Worm (Caenorhabditis elegans) whole organism, L4 larva: ENCODE measurements around the gene pals-20.

Source experiments
- F10B5.3 ChIP-seq: sonication (generic microtip); optimal IDR thresholded peaks from 2 replicates; lab custom pipeline; 2016; ENCODE audit warnings: mild to moderate bottlenecking, missing genetic modification characterization, missing compliant biosample characterization
- F44E2.7 ChIP-seq: fragments of 200-800 bp; sonication (Bioruptor generic); IDR thresholded peaks from 2 replicates; pipeline ENCODE4 v2.1.2; 2022; ENCODE audit warnings: missing genetic modification characterization, missing compliant biosample characterization
- F49E8.2 ChIP-seq: sonication (generic microtip); optimal IDR thresholded peaks from 2 replicates; lab custom pipeline; 2016; ENCODE audit warnings: missing compliant biosample characterization, mild to moderate bottlenecking, missing genetic modification characterization, borderline replicate concordance
- R02D3.7 ChIP-seq: fragments of 150-350 bp; sonication (generic microtip); optimal IDR thresholded peaks from 3 replicates; lab custom pipeline; 2014; ENCODE audit warnings: missing biosample characterization, missing genetic modification characterization
- T20F7.1 ChIP-seq: fragments of 200-800 bp; sonication (Bioruptor generic); optimal IDR thresholded peaks from 2 replicates; lab custom pipeline; 2018; ENCODE audit warnings: mild to moderate bottlenecking, missing genetic modification characterization, missing compliant biosample characterization
- T26A8.4 ChIP-seq: fragments of 200-800 bp; sonication (Bioruptor generic); IDR thresholded peaks from 2 replicates; pipeline ENCODE4 v1.3.6; 2022; ENCODE audit warnings: missing genetic modification characterization, missing compliant biosample characterization
- Y105C5A.15 ChIP-seq: fragments of 200-800 bp; sonication (Bioruptor generic); IDR thresholded peaks from 2 replicates; pipeline ENCODE4 v1.3.6; 2022; ENCODE audit warnings: missing genetic modification characterization, missing compliant biosample characterization
- Y48G9A.11 ChIP-seq: fragments of 200-800 bp; sonication (Bioruptor generic); IDR thresholded peaks from 2 replicates; pipeline ENCODE4 v1.3.6; 2022; ENCODE audit warnings: missing genetic modification reagents, missing genetic modification characterization, missing compliant biosample characterization
- ZK337.2 ChIP-seq: fragments of 200-800 bp; sonication (Bioruptor generic); IDR thresholded peaks from 2 replicates; pipeline ENCODE4 v1.3.6; 2022; ENCODE audit warnings: missing genetic modification reagents, missing genetic modification characterization, missing compliant biosample characterization
- ZK546.5 ChIP-seq, 2 experiments: sonication (generic microtip); optimal IDR thresholded peaks; 2 replicates each; lab custom pipeline; 2017; ENCODE audit warnings: missing biosample characterization in 2 of 2, missing genetic modification characterization in 2 of 2
- arid-1 ChIP-seq: fragments of 200-800 bp; sonication (Bioruptor generic); conservative IDR thresholded peaks from 2 replicates; pipeline ENCODE4 v1.3.6; 2022; ENCODE audit warnings: missing genetic modification reagents, missing genetic modification characterization, missing compliant biosample characterization
- attf-4 ChIP-seq: sonication (generic microtip); optimal IDR thresholded peaks from 3 replicates; lab custom pipeline; 2017; ENCODE audit warnings: missing biosample characterization, missing genetic modification characterization
- ceh-32 ChIP-seq: sonication (generic microtip); optimal IDR thresholded peaks from 2 replicates; lab custom pipeline; 2016; ENCODE audit warnings: mild to moderate bottlenecking, missing genetic modification characterization, missing compliant biosample characterization; ENCODE audit not compliant: poor library complexity
- ceh-62 ChIP-seq: sonication (generic microtip); optimal IDR thresholded peaks from 2 replicates; lab custom pipeline; 2017; ENCODE audit warnings: missing biosample characterization, missing genetic modification characterization
- ces-1 ChIP-seq: fragments of 150-350 bp; sonication (generic microtip); optimal IDR thresholded peaks from 4 replicates; lab custom pipeline; 2014; ENCODE audit warnings: missing biosample characterization, missing genetic modification reagents, missing genetic modification characterization
- daf-12 ChIP-seq: fragments of 150-350 bp; optimal IDR thresholded peaks from 2 replicates; lab custom pipeline; 2014; ENCODE audit warnings: missing biosample characterization, missing genetic modification reagents, missing genetic modification characterization
- daf-16 ChIP-seq, 3 experiments: sonication (generic microtip); optimal IDR thresholded peaks; 2 replicates each; lab custom pipeline; 2016 to 2017; ENCODE audit warnings: missing genetic modification characterization in 3 of 3, missing genetic modification reagents in 3 of 3, mild to moderate bottlenecking in 2 of 3, missing compliant biosample characterization in 2 of 3, missing biosample characterization in 1 of 3, moderate library complexity in 1 of 3
- dmd-6 ChIP-seq: fragments of 200-800 bp; sonication (Bioruptor generic); IDR thresholded peaks from 2 replicates; pipeline ENCODE4 v1.3.6; 2022; ENCODE audit warnings: missing genetic modification reagents, missing genetic modification characterization, missing compliant biosample characterization
- dmd-8 ChIP-seq: fragments of 200-800 bp; sonication (Bioruptor generic); IDR thresholded peaks from 2 replicates; pipeline ENCODE4 v1.3.6; 2022; ENCODE audit warnings: missing genetic modification characterization, missing compliant biosample characterization
- dmd-9 ChIP-seq: fragments of 200-800 bp; sonication (Bioruptor generic); IDR thresholded peaks from 2 replicates; pipeline ENCODE4 v1.3.6; 2022; ENCODE audit warnings: missing genetic modification reagents, missing genetic modification characterization, missing compliant biosample characterization
- egl-27 ChIP-seq: sonication (generic microtip); optimal IDR thresholded peaks from 3 replicates; lab custom pipeline; 2017; ENCODE audit warnings: missing biosample characterization, missing genetic modification reagents, missing genetic modification characterization
- fos-1 ChIP-seq: fragments of 150-350 bp; optimal IDR thresholded peaks from 2 replicates; lab custom pipeline; 2014; ENCODE audit warnings: missing biosample characterization, missing genetic modification characterization
- lin-13 ChIP-seq: fragments of 150-350 bp; optimal IDR thresholded peaks from 2 replicates; lab custom pipeline; 2014; ENCODE audit warnings: missing biosample characterization, missing genetic modification reagents, missing genetic modification characterization
- lin-15B ChIP-seq: fragments of 150-350 bp; sonication (generic microtip); optimal IDR thresholded peaks from 3 replicates; lab custom pipeline; 2014; ENCODE audit warnings: missing biosample characterization, missing genetic modification characterization
- madf-5 ChIP-seq, 2 experiments: fragments of 200-800 bp; sonication (Bioruptor generic); IDR thresholded peaks; 2 replicates each; pipeline ENCODE4 v1.3.6; 2022; ENCODE audit warnings: missing compliant biosample characterization in 2 of 2, missing genetic modification characterization in 2 of 2
- madf-9 ChIP-seq: fragments of 200-800 bp; sonication (Bioruptor generic); conservative IDR thresholded peaks from 2 replicates; pipeline ENCODE4 v1.3.6; 2022; ENCODE audit warnings: missing genetic modification reagents, missing genetic modification characterization, missing compliant biosample characterization
- mdl-1 ChIP-seq, 2 experiments: fragments of 150-350 bp in 1 of 2; sonication (generic microtip) in 1 of 2; optimal IDR thresholded peaks; 2 replicates each; lab custom pipeline; 2014 to 2017; ENCODE audit warnings: missing biosample characterization in 2 of 2, missing genetic modification characterization in 2 of 2
- mep-1 ChIP-seq: fragments of 150-350 bp; sonication (generic microtip); optimal IDR thresholded peaks from 3 replicates; lab custom pipeline; 2014; ENCODE audit warnings: missing biosample characterization, missing genetic modification characterization
- mxl-2 ChIP-seq: fragments of 200-800 bp; sonication (Bioruptor generic); conservative IDR thresholded peaks from 2 replicates; pipeline ENCODE4 v1.3.6; 2022; ENCODE audit warnings: missing genetic modification reagents, missing genetic modification characterization, missing compliant biosample characterization
- nhr-10 ChIP-seq: fragments of 150-350 bp; optimal IDR thresholded peaks from 2 replicates; lab custom pipeline; 2014; ENCODE audit warnings: missing biosample characterization, missing genetic modification characterization
- nhr-28 ChIP-seq: fragments of 150-350 bp; optimal IDR thresholded peaks from 2 replicates; lab custom pipeline; 2014; ENCODE audit warnings: missing biosample characterization, missing genetic modification characterization
- nhr-41 ChIP-seq: fragments of 200-800 bp; sonication (Bioruptor generic); IDR thresholded peaks from 2 replicates; pipeline ENCODE4 v1.3.6; 2022; ENCODE audit warnings: missing genetic modification reagents, missing genetic modification characterization, missing compliant biosample characterization
- php-3 ChIP-seq: fragments of 200-800 bp; sonication (Bioruptor generic); IDR thresholded peaks from 2 replicates; pipeline ENCODE4 v1.3.6; 2022; ENCODE audit warnings: missing genetic modification reagents, missing genetic modification characterization, missing compliant biosample characterization
- pqm-1 ChIP-seq: sonication (generic microtip); optimal IDR thresholded peaks from 2 replicates; lab custom pipeline; 2017; ENCODE audit warnings: missing biosample characterization, missing genetic modification characterization
- snpc-1.2 ChIP-seq: fragments of 200-800 bp; sonication (Bioruptor generic); IDR thresholded peaks from 2 replicates; pipeline ENCODE4 v1.3.6; 2022; ENCODE audit warnings: missing genetic modification reagents, missing genetic modification characterization, missing compliant biosample characterization
- tra-1 ChIP-seq: fragments of 200-800 bp; sonication (Bioruptor generic); IDR thresholded peaks from 2 replicates; pipeline ENCODE4 v1.3.6; 2022; ENCODE audit warnings: missing genetic modification reagents, missing genetic modification characterization, missing compliant biosample characterization
- unc-130 ChIP-seq: sonication (generic microtip); optimal IDR thresholded peaks from 2 replicates; lab custom pipeline; 2016; ENCODE audit warnings: missing genetic modification reagents, missing genetic modification characterization, missing compliant biosample characterization
- unc-39 ChIP-seq: sonication (generic microtip); optimal IDR thresholded peaks from 2 replicates; lab custom pipeline; 2017; ENCODE audit warnings: missing biosample characterization, missing genetic modification characterization
- unc-62 ChIP-seq, 3 experiments: fragments of 150-350 bp in 1 of 3; sonication (generic microtip); optimal IDR thresholded peaks in 2 of 3; peaks in 1 of 3; 1 replicate in 1 of 3; 2 replicates in 2 of 3; lab custom pipeline; 2014 to 2017; ENCODE audit warnings: missing biosample characterization in 3 of 3, missing genetic modification characterization in 3 of 3, missing genetic modification reagents in 3 of 3, missing genotype in 1 of 3
- zfp-2 ChIP-seq: sonication (generic microtip); optimal IDR thresholded peaks from 2 replicates; lab custom pipeline; 2016; ENCODE audit warnings: mild to moderate bottlenecking, missing genetic modification characterization, missing compliant biosample characterization
- zfp-3 ChIP-seq: fragments of 200-800 bp; sonication (Bioruptor generic); conservative IDR thresholded peaks from 2 replicates; pipeline ENCODE4 v1.3.6; 2022; ENCODE audit warnings: missing genetic modification reagents, missing genetic modification characterization, missing compliant biosample characterization
- zip-11 ChIP-seq: fragments of 200-800 bp; sonication (Bioruptor generic); IDR thresholded peaks from 2 replicates; pipeline ENCODE4 v1.3.6; 2022; ENCODE audit warnings: missing genetic modification characterization, missing compliant biosample characterization
- zip-2 ChIP-seq: fragments of 150-350 bp; optimal IDR thresholded peaks from 2 replicates; lab custom pipeline; 2014; ENCODE audit warnings: missing biosample characterization, missing genetic modification characterization
- ztf-11 ChIP-seq: fragments of 150-350 bp; optimal IDR thresholded peaks from 2 replicates; lab custom pipeline; 2014; ENCODE audit warnings: missing biosample characterization, missing genetic modification characterization
- ztf-7 ChIP-seq: fragments of 150-350 bp; optimal IDR thresholded peaks from 2 replicates; lab custom pipeline; 2014; ENCODE audit warnings: missing biosample characterization, missing genetic modification characterization

The pals-20 gene

ce11 chrIII:1401497-1401990, 13.4 kb upstream of the pals-20 start, which contains the start of gene pals-19 (continued):
- peak; percentile 15 for TF ChIP-seq mep-1
- TF ChIP-seq arid-1 (GFP tag; lab: Robert Waterston, UW) = no peak
- 0 out of 2 replicates have a peak, but pooled peaks have one; percentile 26 for TF ChIP-seq php-3 (GFP tag; lab: Robert Waterston, UW)
- TF ChIP-seq pqm-1 (tag; lab: Kevin White, UChicago) = peak; percentile 97
- TF ChIP-seq daf-16 (GFP tag; optimal IDR thresholded peaks at IDR 0.05; lab: Kevin White, UChicago) = no peak
- peak; percentile 54 for TF ChIP-seq daf-16 (tag; optimal IDR thresholded peaks at IDR 0.05; lab: Kevin White, UChicago)
- TF ChIP-seq R02D3.7 (tag; lab: Kevin White, UChicago) = no peak
- peak in 1 of 2 experiments; percentile 34 for TF ChIP-seq mdl-1 (tag; optimal IDR thresholded peaks at IDR 0.05; lab: Kevin White, UChicago)
- no peak for TF ChIP-seq F49E8.2

DNA sequence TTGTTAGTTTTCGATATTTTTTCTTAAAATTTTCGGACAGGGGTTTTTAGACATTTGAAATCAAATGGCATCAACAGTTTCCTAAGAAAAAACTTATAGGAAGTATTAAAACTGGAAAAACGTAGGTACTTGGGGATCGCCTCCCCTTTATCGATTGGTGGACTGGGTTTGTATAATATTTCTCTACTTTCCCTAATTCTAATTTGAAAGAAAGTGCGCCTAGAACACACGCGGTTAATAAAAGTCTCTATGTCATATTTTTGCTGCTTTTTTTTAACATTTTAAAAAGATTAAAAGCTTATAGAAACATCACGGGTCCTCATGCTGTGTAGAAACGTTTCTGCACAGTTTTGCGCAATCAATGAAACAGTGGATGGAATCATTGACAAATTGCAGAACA, 11.5 kb upstream of the pals-20 start, which contains the start of gene pals-16:
pals-16 (plus strand) TSS at position 301 of the 400 bp plus-strand sequence.
- no peak for TF ChIP-seq egl-27 (tag; lab: Kevin White, UChicago)
- TF ChIP-seq R02D3.7 (tag; lab: Kevin White, UChicago) = no peak
- TF ChIP-seq daf-12 = no peak
- TF ChIP-seq snpc-1.2 (GFP tag; lab: Robert Waterston, UW) = no peak
- no peak for TF ChIP-seq madf-5 (GFP tag; IDR thresholded peaks at IDR 0.05; lab: Robert Waterston, UW)
- TF ChIP-seq Y105C5A.15 (GFP tag; lab: Robert Waterston, UW) = no peak
- TF ChIP-seq ceh-32 (tag; lab: Kevin White, UChicago) = no peak
- TF ChIP-seq mxl-2 = no peak
- no peak for TF ChIP-seq lin-15B (tag; lab: Kevin White, UChicago)
- TF ChIP-seq zfp-2 (tag; lab: Kevin White, UChicago) = no peak
- TF ChIP-seq ztf-11 (tag; lab: Kevin White, UChicago) = no peak
- no peak for TF ChIP-seq T20F7.1 (GFP tag; lab: Kevin White, UChicago)
- TF ChIP-seq F10B5.3 (tag; lab: Kevin White, UChicago) = no peak
- TF ChIP-seq unc-62 (GFP tag; optimal IDR thresholded peaks at IDR 0.05 in 1 of 2; lab: Kevin White, UChicago) = no peak
- no peak for TF ChIP-seq unc-62 (tag; optimal IDR thresholded peaks at IDR 0.05; lab: Kevin White, UChicago)
- TF ChIP-seq mdl-1 (tag; optimal IDR thresholded peaks at IDR 0.05; lab: Kevin White, UChicago) = no peak
- no peak for TF ChIP-seq arid-1 (GFP tag; lab: Robert Waterston, UW)
- TF ChIP-seq mep-1 = no peak

- TF ChIP-seq ZK546.5 (tag; optimal IDR thresholded peaks at IDR 0.05; lab: Kevin White, UChicago) (no peak), dmd-9 (GFP tag; lab: Robert Waterston, UW) (no peak), unc-62 (GFP tag; optimal IDR thresholded peaks at IDR 0.05 in 1 of 2; lab: Kevin White, UChicago) (no peak), unc-62 (tag; optimal IDR thresholded peaks at IDR 0.05; lab: Kevin White, UChicago) (no peak), ZK337.2 (GFP tag; lab: Robert Waterston, UW) (no peak), ztf-7 (no peak), unc-39 (tag; lab: Kevin White, UChicago) (no peak), ces-1 (GFP tag; lab: Kevin White, UChicago) (no peak), madf-9 (GFP tag; lab: Robert Waterston, UW) (no peak), ceh-62 (tag; lab: Kevin White, UChicago) (no peak), tra-1 (GFP tag; lab: Robert Waterston, UW) (no peak), nhr-41 (GFP tag; lab: Robert Waterston, UW) (no peak), pqm-1 (tag; lab: Kevin White, UChicago) (peak; percentile 86), T26A8.4 (GFP tag; lab: Robert Waterston, UW) (no peak), unc-130 (no peak), arid-1 (GFP tag; lab: Robert Waterston, UW) (no peak), zip-11 (GFP tag; lab: Robert Waterston, UW) (no peak), Y48G9A.11 (GFP tag; lab: Robert Waterston, UW) (no peak), attf-4 (tag; lab: Kevin White, UChicago) (no peak), daf-12 (no peak), fos-1 (tag; lab: Kevin White, UChicago) (no peak), ztf-11 (tag; lab: Kevin White, UChicago) (no peak), nhr-28 (tag; lab: Kevin White, UChicago) (peak; percentile 64), lin-13 (GFP tag; lab: Kevin White, UChicago) (no peak), dmd-6 (GFP tag; lab: Robert Waterston, UW) (peak; percentile 48), dmd-8 (GFP tag; lab: Robert Waterston, UW) (no peak), zip-2 (tag; lab: Kevin White, UChicago) (no peak), F44E2.7 (GFP tag; lab: Robert Waterston, UW) (no peak), daf-16 (GFP tag; optimal IDR thresholded peaks at IDR 0.05; lab: Kevin White, UChicago) (no peak), daf-16 (tag; optimal IDR thresholded peaks at IDR 0.05; lab: Kevin White, UChicago) (peak; percentile 61), F49E8.2 (no peak), T20F7.1 (GFP tag; lab: Kevin White, UChicago) (peak; percentile 22), nhr-10 (tag; lab: Kevin White, UChicago) (no peak), zfp-3 (GFP tag; lab: Robert Waterston, UW) (no peak)
Measured at ce11 chrIII:1398183-1398582, 10.1 kb upstream of the pals-20 start.
